Worm (Caenorhabditis elegans): ENCODE measurements around the gene R09F10.3.

DNA sequence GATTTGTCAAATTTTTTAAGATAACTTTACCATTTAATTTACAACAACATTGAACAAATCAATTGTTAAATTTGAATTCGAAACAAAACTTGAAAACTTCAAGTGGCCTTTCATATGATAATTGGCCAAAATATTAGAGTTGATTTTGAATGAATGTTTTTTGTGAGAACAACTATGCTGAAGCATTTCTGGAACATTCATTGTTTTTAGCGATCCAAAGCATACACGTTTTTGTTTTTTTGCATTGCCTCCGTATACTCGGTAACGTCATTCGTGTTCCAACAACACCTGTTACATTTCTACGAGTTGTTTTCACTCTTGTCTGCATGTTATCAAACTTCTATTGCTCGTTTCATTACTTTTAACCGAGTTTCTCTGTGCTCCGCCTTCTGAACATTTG lies 17.4 kb upstream of the R09F10.3 start:
- TF ChIP-seq B0261.1 (tag; optimal IDR thresholded peaks at IDR 0.05) (no peak), him-1 (tag; optimal IDR thresholded peaks at IDR 0.05) (no peak), ceh-27 (GFP tag; optimal IDR thresholded peaks at IDR 0.05) (no peak), nhr-179 (tag; optimal IDR thresholded peaks at IDR 0.05) (no peak), K12H6.12 (tag; optimal IDR thresholded peaks at IDR 0.05) (no peak), lin-35 (GFP tag; optimal IDR thresholded peaks at IDR 0.05) (no peak), sea-2 (GFP tag; IDR thresholded peaks at IDR 0.05) (no peak), lin-54 (GFP tag; optimal IDR thresholded peaks at IDR 0.05) (no peak), ama-1 (optimal IDR thresholded peaks at IDR 0.05) (no peak), ama-1 (GFP tag; optimal IDR thresholded peaks at IDR 0.05) (no peak), F39B2.1 (GFP tag; IDR thresholded peaks at IDR 0.05) (no peak), hmg-1.2 (GFP tag; IDR thresholded peaks at IDR 0.05) (no peak), mcd-1 (GFP tag; IDR thresholded peaks at IDR 0.05) (no peak), tbp1 (GFP tag; optimal IDR thresholded peaks at IDR 0.05) (no peak)
